Fruit fly (Drosophila melanogaster) whole organism, embryonic: Measurements from ENCODE around the gene CG4658.

Experiments
- Atf3 ChIP-seq: fragments of 200-800 bp; sonication (Bioruptor generic); optimal IDR thresholded peaks from 3 replicates; lab custom pipeline; 2016; ENCODE audit warnings: missing biosample characterization, missing genetic modification characterization
- CG1024 ChIP-seq: fragments of 200-800 bp; sonication (Bioruptor generic); IDR thresholded peaks from 2 replicates; pipeline ENCODE4 v1.3.6; 2022; ENCODE audit warnings: missing biosample characterization, missing genetic modification characterization
- CG10267 ChIP-seq: fragments of 200-800 bp; sonication (Bioruptor generic); optimal IDR thresholded peaks from 2 replicates; lab custom pipeline; 2018; ENCODE audit warnings: missing biosample characterization, mild to moderate bottlenecking, missing genetic modification characterization, moderate library complexity
- CG12299 ChIP-seq: fragments of 200-800 bp; sonication (Bioruptor generic); optimal IDR thresholded peaks from 2 replicates; lab custom pipeline; 2018; ENCODE audit warnings: missing biosample characterization, mild to moderate bottlenecking, missing genetic modification characterization
- CG13296 ChIP-seq: fragments of 200-800 bp; sonication (Bioruptor generic); optimal IDR thresholded peaks from 3 replicates; lab custom pipeline; 2018; ENCODE audit warnings: missing biosample characterization, mild to moderate bottlenecking, missing genetic modification characterization
- CG13624 ChIP-seq: fragments of 200-800 bp; sonication (Bioruptor generic); optimal IDR thresholded peaks from 2 replicates; lab custom pipeline; 2016; ENCODE audit warnings: missing biosample characterization, missing genetic modification characterization
- CG13775 ChIP-seq: fragments of 200-800 bp; sonication (Bioruptor generic); optimal IDR thresholded peaks from 3 replicates; lab custom pipeline; 2017; ENCODE audit warnings: missing biosample characterization, mild to moderate bottlenecking, missing genetic modification characterization
- CG14667 ChIP-seq: fragments of 200-800 bp; sonication (Bioruptor generic); IDR thresholded peaks from 2 replicates; pipeline ENCODE4 v1.3.6; 2022; ENCODE audit warnings: missing biosample characterization, missing genetic modification characterization
- CG15073 ChIP-seq: fragments of 200-800 bp; sonication (Bioruptor generic); optimal IDR thresholded peaks from 2 replicates; lab custom pipeline; 2016; ENCODE audit warnings: missing biosample characterization, missing genetic modification characterization
- CG2199 ChIP-seq: fragments of 200-800 bp; sonication (Bioruptor generic); IDR thresholded peaks from 3 replicates; pipeline ENCODE4 v1.3.6; 2022; ENCODE audit warnings: missing biosample characterization, missing genetic modification characterization
- CG31388 ChIP-seq: fragments of 200-800 bp; sonication (Bioruptor generic); optimal IDR thresholded peaks from 2 replicates; lab custom pipeline; 2016; ENCODE audit warnings: missing biosample characterization, missing genetic modification characterization
- CG34376 ChIP-seq: fragments of 200-800 bp; sonication (Bioruptor generic); optimal IDR thresholded peaks from 2 replicates; lab custom pipeline; 2018; ENCODE audit warnings: missing biosample characterization, mild to moderate bottlenecking, missing genetic modification characterization
- CG6654 ChIP-seq: fragments of 200-800 bp; sonication (Bioruptor generic); optimal IDR thresholded peaks from 2 replicates; lab custom pipeline; 2017; ENCODE audit warnings: missing biosample characterization, mild to moderate bottlenecking, missing genetic modification characterization
- CG6813 ChIP-seq: fragments of 200-800 bp; sonication (Bioruptor generic); optimal IDR thresholded peaks from 2 replicates; lab custom pipeline; 2017; ENCODE audit warnings: missing biosample characterization, missing genetic modification characterization, mild to moderate bottlenecking, moderate library complexity, missing genetic modification reagents
- CG7372 ChIP-seq: fragments of 200-800 bp; sonication (Bioruptor generic); IDR thresholded peaks from 2 replicates; pipeline ENCODE4 v1.3.6; 2022; ENCODE audit warnings: missing biosample characterization, missing genetic modification characterization
- CG7745 ChIP-seq: fragments of 200-800 bp; sonication (Bioruptor generic); optimal IDR thresholded peaks from 2 replicates; lab custom pipeline; 2018; ENCODE audit warnings: missing biosample characterization, mild to moderate bottlenecking, missing genetic modification characterization, moderate library complexity
- CG7928 ChIP-seq: fragments of 200-800 bp; sonication (Bioruptor generic); optimal IDR thresholded peaks from 2 replicates; lab custom pipeline; 2017; ENCODE audit warnings: missing biosample characterization, mild to moderate bottlenecking, missing genetic modification characterization
- CG9876 ChIP-seq: fragments of 200-800 bp; sonication (Bioruptor generic); optimal IDR thresholded peaks from 2 replicates; lab custom pipeline; 2016; ENCODE audit warnings: missing biosample characterization, missing genetic modification characterization
- D19A ChIP-seq: fragments of 200-800 bp; optimal IDR thresholded peaks from 3 replicates; lab custom pipeline; 2019; ENCODE audit warnings: missing biosample characterization, mild to moderate bottlenecking, missing genetic modification characterization, moderate library complexity
- Doc3 ChIP-seq: fragments of 200-800 bp; sonication (Bioruptor generic); IDR thresholded peaks from 3 replicates; pipeline ENCODE4 v1.3.6; 2022; ENCODE audit warnings: missing biosample characterization, missing genetic modification characterization; ENCODE audit not compliant: partially characterized antibody
- Drgx ChIP-seq: fragments of 200-800 bp; sonication (Bioruptor generic); IDR thresholded peaks from 2 replicates; pipeline ENCODE4 v1.3.6; 2022; ENCODE audit warnings: missing biosample characterization, missing genetic modification characterization
- E2f2 ChIP-seq: fragments of 200-800 bp; sonication (Bioruptor generic); IDR thresholded peaks from 2 replicates; pipeline ENCODE4 v1.3.6; 2022; ENCODE audit warnings: missing biosample characterization, missing genetic modification characterization
- Ets65A ChIP-seq: fragments of 200-800 bp; sonication (Bioruptor generic); peaks from one replicate; lab custom pipeline; 2016; ENCODE audit warnings: missing biosample characterization, missing genetic modification characterization
- Fer1 ChIP-seq: fragments of 200-800 bp; sonication (Bioruptor generic); optimal IDR thresholded peaks from 2 replicates; lab custom pipeline; 2017; ENCODE audit warnings: missing biosample characterization, mild to moderate bottlenecking, missing genetic modification characterization
- MBD-R2 ChIP-seq: fragments of 200-800 bp; sonication (Bioruptor generic); IDR thresholded peaks from 2 replicates; pipeline ENCODE4 v1.3.6; 2022; ENCODE audit warnings: missing biosample characterization, missing genetic modification characterization
- MESR4 ChIP-seq: fragments of 200-800 bp; sonication (Bioruptor generic); optimal IDR thresholded peaks from 2 replicates; lab custom pipeline; 2018; ENCODE audit warnings: missing biosample characterization, mild to moderate bottlenecking, missing genetic modification characterization, moderate library complexity
- Mad ChIP-seq: fragments of 200-800 bp; sonication (Bioruptor generic); optimal IDR thresholded peaks from 2 replicates; lab custom pipeline; 2016; ENCODE audit warnings: missing biosample characterization, missing genetic modification characterization
- Neu2 ChIP-seq: fragments of 200-800 bp; sonication (Bioruptor generic); optimal IDR thresholded peaks from 3 replicates; lab custom pipeline; 2016; ENCODE audit warnings: missing biosample characterization, missing genetic modification characterization, borderline replicate concordance
- PHDP ChIP-seq: fragments of 200-800 bp; sonication (Bioruptor generic); optimal IDR thresholded peaks from 3 replicates; lab custom pipeline; 2018; ENCODE audit warnings: missing biosample characterization, mild to moderate bottlenecking, missing genetic modification characterization, moderate library complexity
- Rx ChIP-seq: fragments of 200-800 bp; sonication (Bioruptor generic); IDR thresholded peaks from 2 replicates; pipeline ENCODE4 v1.3.6; 2022; ENCODE audit warnings: missing biosample characterization, missing genetic modification characterization
- Sin3A ChIP-seq: fragments of >200 bp; optimal IDR thresholded peaks from 2 replicates; lab custom pipeline; 2018
- Usf ChIP-seq: fragments of 200-800 bp; sonication (Bioruptor generic); optimal IDR thresholded peaks from 2 replicates; lab custom pipeline; 2017; ENCODE audit warnings: missing genotype, missing biosample characterization, missing genetic modification characterization
- chn ChIP-seq: fragments of 200-800 bp; sonication (Bioruptor generic); optimal IDR thresholded peaks from 2 replicates; lab custom pipeline; 2016; ENCODE audit warnings: missing biosample characterization, missing genetic modification characterization
- crol ChIP-seq: fragments of 200-800 bp; sonication (Bioruptor generic); IDR thresholded peaks from 2 replicates; pipeline ENCODE4 v1.3.6; 2022; ENCODE audit warnings: missing biosample characterization, missing genetic modification characterization
- fd102C ChIP-seq: fragments of 200-800 bp; sonication (Bioruptor generic); optimal IDR thresholded peaks from 2 replicates; lab custom pipeline; 2018; ENCODE audit warnings: missing biosample characterization, mild to moderate bottlenecking, missing genetic modification characterization, moderate library complexity
- gsb-n ChIP-seq: fragments of 200-800 bp; sonication (Bioruptor generic); optimal IDR thresholded peaks from 3 replicates; lab custom pipeline; 2018; ENCODE audit warnings: missing biosample characterization, mild to moderate bottlenecking, missing genetic modification characterization
- hbn ChIP-seq: fragments of 200-800 bp; sonication (Bioruptor generic); IDR thresholded peaks from 2 replicates; pipeline ENCODE4 v1.3.6; 2022; ENCODE audit warnings: missing biosample characterization, missing genetic modification characterization; ENCODE audit not compliant: partially characterized antibody
- ken ChIP-seq: fragments of 200-800 bp; sonication (Bioruptor generic); IDR thresholded peaks from 3 replicates; pipeline ENCODE4 v1.3.6; 2022; ENCODE audit warnings: missing biosample characterization, missing genetic modification characterization
- maf-S ChIP-seq: fragments of 200-800 bp; sonication (Bioruptor generic); optimal IDR thresholded peaks from 2 replicates; lab custom pipeline; 2016; ENCODE audit warnings: missing biosample characterization, missing genetic modification characterization
- nerfin-2 ChIP-seq: fragments of 200-800 bp; sonication (Bioruptor generic); IDR thresholded peaks from 2 replicates; pipeline ENCODE4 v1.3.6; 2022; ENCODE audit warnings: missing biosample characterization, missing genetic modification characterization; ENCODE audit not compliant: partially characterized antibody
- nom ChIP-seq: fragments of 200-800 bp; sonication (Bioruptor generic); optimal IDR thresholded peaks from 2 replicates; lab custom pipeline; 2017; ENCODE audit warnings: missing biosample characterization, missing genetic modification characterization, mild to moderate bottlenecking, moderate library complexity, missing genetic modification reagents
- odd ChIP-seq: fragments of 200-800 bp; sonication (Bioruptor generic); optimal IDR thresholded peaks from 2 replicates; lab custom pipeline; 2017; ENCODE audit warnings: missing biosample characterization, mild to moderate bottlenecking, missing genetic modification characterization
- onecut ChIP-seq: fragments of 200-800 bp; sonication (Bioruptor generic); IDR thresholded peaks from 2 replicates; pipeline ENCODE4 v1.3.6; 2022; ENCODE audit warnings: missing biosample characterization, missing genetic modification characterization
- p53 ChIP-seq: fragments of 200-800 bp; sonication (Bioruptor generic); optimal IDR thresholded peaks from 2 replicates; lab custom pipeline; 2016; ENCODE audit warnings: missing biosample characterization, missing genetic modification characterization
- peb ChIP-seq: fragments of 200-800 bp; sonication (Bioruptor generic); IDR thresholded peaks from 2 replicates; pipeline ENCODE4 v1.3.6; 2022; ENCODE audit warnings: missing biosample characterization, missing genetic modification characterization
- sisA ChIP-seq: fragments of 200-800 bp; sonication (Bioruptor generic); IDR thresholded peaks from 2 replicates; pipeline ENCODE4 v1.3.6; 2022; ENCODE audit warnings: missing biosample characterization, missing genetic modification characterization
- sr ChIP-seq: fragments of 200-800 bp; sonication (Bioruptor generic); IDR thresholded peaks from 3 replicates; pipeline ENCODE4 v1.3.6; 2022; ENCODE audit warnings: missing biosample characterization, missing genetic modification characterization
- ssp ChIP-seq: fragments of 200-800 bp; sonication (Bioruptor generic); IDR thresholded peaks from 2 replicates; pipeline ENCODE4 v1.3.6; 2022; ENCODE audit warnings: missing biosample characterization, missing genetic modification characterization
- sug ChIP-seq: fragments of 200-800 bp; optimal IDR thresholded peaks from 2 replicates; lab custom pipeline; 2019; ENCODE audit warnings: missing biosample characterization, mild to moderate bottlenecking, missing genetic modification characterization, moderate library complexity
- unc-4 ChIP-seq: fragments of 200-800 bp; sonication (Bioruptor generic); IDR thresholded peaks from 2 replicates; pipeline ENCODE4 v1.3.6; 2022; ENCODE audit warnings: missing biosample characterization, missing genetic modification characterization; ENCODE audit not compliant: partially characterized antibody
- vvl ChIP-seq: fragments of 200-800 bp; sonication (Bioruptor generic); IDR thresholded peaks from 2 replicates; pipeline ENCODE4 v1.3.6; 2022; ENCODE audit warnings: missing biosample characterization, missing genetic modification characterization
- zfh2 ChIP-seq: fragments of 200-800 bp; sonication (Bioruptor generic); optimal IDR thresholded peaks from 2 replicates; lab custom pipeline; 2016; ENCODE audit warnings: missing biosample characterization, missing genetic modification characterization

Gene CG4658

dm6 chr2L:9960758-9961157 lies 3.8 kb downstream of the CG4658 start:
- TF ChIP-seq sug (tag; lab: Kevin White, UChicago) (peak; percentile 6), CG6813 (GFP tag; lab: Kevin White, UChicago) (no peak), nerfin-2 (GFP tag; lab: Robert Waterston, UW) (no peak), CG7372 (GFP tag; lab: Robert Waterston, UW) (no peak), gsb-n (tag; lab: Kevin White, UChicago) (no peak), Ets65A (GFP tag; lab: Kevin White, UChicago) (no peak), odd (GFP tag; lab: Kevin White, UChicago) (no peak), CG34376 (peak; percentile 19), CG6654 (no peak), CG12299 (tag; lab: Kevin White, UChicago) (no peak)

dm6 chr2L:9963603-9964042 lies 6.7 kb downstream of the CG4658 start, which contains the start of gene CG5850:
Gene CG5850 (minus strand): TSS chr2L:9963949.
- TF ChIP-seq ken (GFP tag; lab: Robert Waterston, UW): no peak; the same call in 2 of the 3 replicates
- TF ChIP-seq sisA (GFP tag; lab: Robert Waterston, UW): no peak
- no peak for TF ChIP-seq Atf3 (GFP tag; lab: Kevin White, UChicago)
- TF ChIP-seq hbn (GFP tag; lab: Robert Waterston, UW): no peak
- no peak for TF ChIP-seq CG7745
- TF ChIP-seq D19A: peak; percentile 38
- peak; percentile 84 for TF ChIP-seq MESR4
- no peak for TF ChIP-seq ssp (GFP tag; lab: Robert Waterston, UW)
- TF ChIP-seq chn (GFP tag; lab: Kevin White, UChicago): no peak
- no peak for TF ChIP-seq CG31388 (GFP tag; lab: Kevin White, UChicago)
- no peak for TF ChIP-seq Mad (GFP tag; lab: Kevin White, UChicago)
- no peak for TF ChIP-seq CG9876
- no peak for TF ChIP-seq zfh2 (GFP tag; lab: Kevin White, UChicago)
- TF ChIP-seq E2f2 (GFP tag; lab: Robert Waterston, UW): peak; percentile 65
- no peak for TF ChIP-seq CG13624
- peak; percentile 41 for TF ChIP-seq CG13296 (GFP tag; lab: Kevin White, UChicago)
- no peak for TF ChIP-seq Sin3A
- no peak for TF ChIP-seq Neu2 (GFP tag; lab: Kevin White, UChicago)
- no peak for TF ChIP-seq crol (GFP tag; lab: Robert Waterston, UW)
- TF ChIP-seq fd102C: no peak
- TF ChIP-seq peb (GFP tag; lab: Robert Waterston, UW): no peak
- no peak for TF ChIP-seq CG2199 (GFP tag; lab: Robert Waterston, UW)
- TF ChIP-seq Fer1 (GFP tag; lab: Kevin White, UChicago): peak; percentile 34
- no peak for TF ChIP-seq onecut (GFP tag; lab: Robert Waterston, UW)
- TF ChIP-seq CG14667: no peak
- no peak for TF ChIP-seq p53 (GFP tag; lab: Kevin White, UChicago)
- peak; percentile 52 for TF ChIP-seq MBD-R2
- TF ChIP-seq Doc3 (GFP tag; lab: Robert Waterston, UW): no peak
- TF ChIP-seq Rx: no peak
- TF ChIP-seq CG13775 (GFP tag; lab: Kevin White, UChicago): no peak
- no peak for TF ChIP-seq CG15073 (GFP tag; lab: Kevin White, UChicago)
- TF ChIP-seq sr (GFP tag; lab: Robert Waterston, UW): no peak
- peak; percentile 85 for TF ChIP-seq CG7928 (GFP tag; lab: Kevin White, UChicago)
- TF ChIP-seq unc-4 (GFP tag; lab: Robert Waterston, UW): no peak
- no peak for TF ChIP-seq Usf
- no peak for TF ChIP-seq vvl (GFP tag; lab: Robert Waterston, UW)
- TF ChIP-seq PHDP (tag; lab: Kevin White, UChicago): peak; percentile 45
- no peak for TF ChIP-seq CG1024 (GFP tag; lab: Robert Waterston, UW)
- TF ChIP-seq Drgx (GFP tag; lab: Robert Waterston, UW): no peak
- peak; percentile 21 for TF ChIP-seq nom (GFP tag; lab: Kevin White, UChicago)
- TF ChIP-seq CG10267 (tag; lab: Kevin White, UChicago): peak; percentile 70
- no peak for TF ChIP-seq maf-S
